Worm (Caenorhabditis elegans) whole organism, L2 larva: ENCODE results near the gene fbxa-184.

Experiments used
- Y55F3AM.14 ChIP-seq: fragments of 200-800 bp; sonication (Bioruptor generic); optimal IDR thresholded peaks from 2 replicates; lab custom pipeline; 2018; ENCODE audit warnings: mild to moderate bottlenecking, missing genetic modification characterization, missing compliant biosample characterization
- ZK546.5 ChIP-seq: sonication (generic microtip); optimal IDR thresholded peaks from 2 replicates; lab custom pipeline; 2017; ENCODE audit warnings: missing biosample characterization, missing genetic modification characterization
- aly-2 ChIP-seq: fragments of 150-350 bp; optimal IDR thresholded peaks from 2 replicates; lab custom pipeline; 2014; ENCODE audit warnings: missing biosample characterization, missing genetic modification characterization
- ceh-82 ChIP-seq: fragments of 150-350 bp; optimal IDR thresholded peaks from 2 replicates; lab custom pipeline; 2014; ENCODE audit warnings: missing biosample characterization, missing genetic modification characterization
- elt-1 ChIP-seq: fragments of 150-350 bp; optimal IDR thresholded peaks from 2 replicates; lab custom pipeline; 2014; ENCODE audit warnings: missing biosample characterization, missing genetic modification characterization
- fos-1 ChIP-seq: fragments of 150-350 bp; optimal IDR thresholded peaks from 2 replicates; lab custom pipeline; 2014; ENCODE audit warnings: missing biosample characterization, missing genetic modification characterization
- nhr-10 ChIP-seq: sonication (generic microtip); optimal IDR thresholded peaks from 2 replicates; lab custom pipeline; 2017; ENCODE audit warnings: missing biosample characterization, missing genetic modification characterization
- nhr-11 ChIP-seq: fragments of 150-350 bp; optimal IDR thresholded peaks from 2 replicates; lab custom pipeline; 2014; ENCODE audit warnings: missing biosample characterization, missing genetic modification characterization
- nhr-23 ChIP-seq: fragments of 150-350 bp; optimal IDR thresholded peaks from 2 replicates; lab custom pipeline; 2014; ENCODE audit warnings: missing biosample characterization, missing genetic modification reagents, missing genetic modification characterization
- nhr-237 ChIP-seq: fragments of 150-350 bp; optimal IDR thresholded peaks from 2 replicates; lab custom pipeline; 2014; ENCODE audit warnings: missing biosample characterization, missing genetic modification characterization
- nhr-77 ChIP-seq: fragments of 150-350 bp; optimal IDR thresholded peaks from 2 replicates; lab custom pipeline; 2014; ENCODE audit warnings: missing biosample characterization, missing genetic modification characterization
- unc-62 ChIP-seq: fragments of 150-350 bp; optimal IDR thresholded peaks from 2 replicates; lab custom pipeline; 2014; ENCODE audit warnings: missing biosample characterization, missing genetic modification reagents, missing genetic modification characterization
- ztf-4 ChIP-seq: fragments of 150-350 bp; optimal IDR thresholded peaks from 2 replicates; lab custom pipeline; 2014; ENCODE audit warnings: missing biosample characterization, missing genetic modification characterization

DNA sequence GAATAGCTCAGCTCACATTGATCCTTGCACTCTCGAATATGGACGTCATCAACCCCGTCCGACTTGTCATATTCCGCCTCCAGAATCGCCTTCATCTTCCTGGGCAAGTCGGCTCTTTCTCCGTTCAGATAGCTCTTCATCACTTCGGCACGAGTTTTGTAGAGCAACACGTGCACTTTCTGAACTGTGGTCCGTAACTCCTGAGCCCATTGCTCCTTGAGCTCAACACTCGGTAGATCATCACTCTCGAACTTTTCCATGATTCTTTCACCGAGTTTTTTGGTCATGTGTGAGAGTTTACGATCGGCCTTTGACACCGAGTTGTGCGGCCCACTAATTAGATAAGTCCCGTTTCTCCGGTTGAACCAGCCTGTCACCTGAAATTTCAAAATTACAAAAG lies 25.1 kb downstream of the fbxa-184 start:
- TF ChIP-seq ceh-82 (tag; lab: Kevin White, UChicago) = no peak
- no peak for TF ChIP-seq nhr-23
- TF ChIP-seq ZK546.5 (tag; lab: Kevin White, UChicago) = no peak
- TF ChIP-seq ztf-4 = no peak
- no peak for TF ChIP-seq nhr-10
- no peak for TF ChIP-seq nhr-11 (tag; lab: Kevin White, UChicago)
- no peak for TF ChIP-seq unc-62 (GFP tag; lab: Kevin White, UChicago)
- no peak for TF ChIP-seq aly-2
- TF ChIP-seq nhr-237 = no peak
- TF ChIP-seq Y55F3AM.14 (GFP tag; lab: Kevin White, UChicago) = no peak
- no peak for TF ChIP-seq fos-1
- no peak for TF ChIP-seq elt-1 (tag; lab: Kevin White, UChicago)
- TF ChIP-seq nhr-77 (tag; lab: Kevin White, UChicago) = no peak
